Worm (Caenorhabditis elegans): Measurements from ENCODE around the gene dnj-19.

ce11 chrV:5521735-5522241 is 17.1 kb upstream of the dnj-19 start, which contains the start of gene hir-1:
- no peak for TF ChIP-seq gmeb-1 (tag; optimal IDR thresholded peaks at IDR 0.05)
- no peak for TF ChIP-seq elt-1 (tag; optimal IDR thresholded peaks at IDR 0.05)

Measured in whole organism, L2 larva.